Worm (Caenorhabditis elegans): ENCODE data around the gene pdhk-2.
A peak's percentile ranks its signal among the peaks of the same experiment; 100 is the strongest.

Gene pdhk-2

ce11 chrIII:8734327-8734885, 6.8 kb downstream of the pdhk-2 start (continued):
- TF ChIP-seq mdl-1 (tag; optimal IDR thresholded peaks at IDR 0.05) = peak; percentile 6
- TF ChIP-seq aly-2 (tag; optimal IDR thresholded peaks at IDR 0.05) = no peak
- TF ChIP-seq fkh-2 (tag; optimal IDR thresholded peaks at IDR 0.05) = no peak
- TF ChIP-seq ztf-4 (tag; optimal IDR thresholded peaks at IDR 0.05) = no peak
- no peak for TF ChIP-seq nhr-28 (tag; optimal IDR thresholded peaks at IDR 0.05)
- no peak for TF ChIP-seq ceh-9 (tag; optimal IDR thresholded peaks at IDR 0.05)

- TF ChIP-seq elt-2 (tag; optimal IDR thresholded peaks at IDR 0.05) (peak; percentile 93), egl-27 (tag; optimal IDR thresholded peaks at IDR 0.05) (no peak), ztf-4 (tag; optimal IDR thresholded peaks at IDR 0.05) (no peak), aly-2 (tag; optimal IDR thresholded peaks at IDR 0.05) (no peak), ZK546.5 (tag; optimal IDR thresholded peaks at IDR 0.05) (no peak), nhr-77 (tag; optimal IDR thresholded peaks at IDR 0.05) (no peak), fkh-10 (GFP tag; optimal IDR thresholded peaks at IDR 0.05) (no peak), ceh-28 (tag; optimal IDR thresholded peaks at IDR 0.05) (no peak), nhr-237 (tag; optimal IDR thresholded peaks at IDR 0.05) (no peak), elt-3 (tag; optimal IDR thresholded peaks at IDR 0.05) (no peak), mml-1 (tag; optimal IDR thresholded peaks at IDR 0.05) (no peak), ama-1 (optimal IDR thresholded peaks at IDR 0.05) (no peak), sea-2 (GFP tag; optimal IDR thresholded peaks at IDR 0.05) (no peak), nhr-11 (tag; optimal IDR thresholded peaks at IDR 0.05) (no peak), ceh-16 (tag; optimal IDR thresholded peaks at IDR 0.05) (no peak), pqm-1 (tag; optimal IDR thresholded peaks at IDR 0.05) (peak; percentile 65), lin-15B (tag; optimal IDR thresholded peaks at IDR 0.05) (no peak), nhr-28 (tag; optimal IDR thresholded peaks at IDR 0.05) (no peak), ztf-11 (tag; optimal IDR thresholded peaks at IDR 0.05) (no peak), nhr-76 (tag; optimal IDR thresholded peaks at IDR 0.05) (no peak), nhr-25 (tag; optimal IDR thresholded peaks at IDR 0.05) (no peak), ceh-82 (tag; optimal IDR thresholded peaks at IDR 0.05) (no peak), skn-1 (tag; optimal IDR thresholded peaks at IDR 0.05) (no peak), fos-1 (tag; optimal IDR thresholded peaks at IDR 0.05) (peak; percentile 4), pha-4 (tag; optimal IDR thresholded peaks at IDR 0.05) (no peak), unc-62 (GFP tag; optimal IDR thresholded peaks at IDR 0.05) (no peak), lin-39 (tag; optimal IDR thresholded peaks at IDR 0.05) (no peak), nhr-43 (tag; optimal IDR thresholded peaks at IDR 0.05; ENCODE audit: poor library complexity, severe bottlenecking) (no peak), eor-1 (tag; optimal IDR thresholded peaks at IDR 0.05) (no peak), R02D3.7 (tag; optimal IDR thresholded peaks at IDR 0.05) (no peak), hmg-11 (tag; optimal IDR thresholded peaks at IDR 0.05) (no peak), ceh-9 (tag; optimal IDR thresholded peaks at IDR 0.05) (no peak), mdl-1 (tag; optimal IDR thresholded peaks at IDR 0.05) (peak; percentile 50), egl-5 (tag; optimal IDR thresholded peaks at IDR 0.05) (no peak)
Observed at ce11 chrIII:8733667-8734066, 7.5 kb downstream of the pdhk-2 start.

DNA sequence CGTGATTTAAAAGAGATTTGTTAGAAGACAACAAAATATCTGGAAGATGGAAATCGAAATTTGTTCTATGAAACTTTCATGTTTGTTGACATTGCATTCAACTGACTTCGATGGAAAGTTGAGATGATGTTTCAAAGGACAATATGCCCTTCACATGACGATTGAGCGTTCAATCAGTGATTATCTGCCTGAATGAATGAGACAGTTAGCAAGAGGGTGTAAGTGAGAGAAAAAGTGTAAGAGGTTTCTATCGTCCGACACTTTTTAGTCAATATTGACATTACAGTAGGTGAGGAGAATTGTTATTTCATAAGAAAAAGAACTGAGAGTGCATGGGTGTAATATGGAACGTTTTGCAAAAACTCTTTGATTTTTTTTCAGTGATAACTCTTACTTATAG, 8.0 kb downstream of the pdhk-2 start:
- TF ChIP-seq lin-15B (tag; optimal IDR thresholded peaks at IDR 0.05) = no peak
- no peak for TF ChIP-seq ceh-28 (tag; optimal IDR thresholded peaks at IDR 0.05)
- no peak for TF ChIP-seq ZK546.5 (tag; optimal IDR thresholded peaks at IDR 0.05)
- no peak for TF ChIP-seq nhr-23 (tag; optimal IDR thresholded peaks at IDR 0.05)
- no peak for TF ChIP-seq ceh-9 (tag; optimal IDR thresholded peaks at IDR 0.05)
- TF ChIP-seq elt-2 (tag; optimal IDR thresholded peaks at IDR 0.05) = no peak
- TF ChIP-seq nhr-67 (tag; optimal IDR thresholded peaks at IDR 0.05) = no peak
- TF ChIP-seq pqm-1 (tag; optimal IDR thresholded peaks at IDR 0.05) = peak; percentile 66
- TF ChIP-seq lin-39 (tag; optimal IDR thresholded peaks at IDR 0.05) = no peak
- no peak for TF ChIP-seq zag-1 (tag; optimal IDR thresholded peaks at IDR 0.05)
- no peak for TF ChIP-seq mml-1 (tag; optimal IDR thresholded peaks at IDR 0.05)
- no peak for TF ChIP-seq nhr-12 (tag; optimal IDR thresholded peaks at IDR 0.05)
- no peak for TF ChIP-seq ceh-16 (tag; optimal IDR thresholded peaks at IDR 0.05)
- no peak for TF ChIP-seq nhr-76 (tag; optimal IDR thresholded peaks at IDR 0.05)
- no peak for TF ChIP-seq nhr-77 (tag; optimal IDR thresholded peaks at IDR 0.05)
- no peak for TF ChIP-seq ztf-11 (tag; optimal IDR thresholded peaks at IDR 0.05)
- TF ChIP-seq jun-1 (tag; optimal IDR thresholded peaks at IDR 0.05) = peak; percentile 33
- TF ChIP-seq elt-3 (tag; optimal IDR thresholded peaks at IDR 0.05) = no peak
- no peak for TF ChIP-seq skn-1 (tag; optimal IDR thresholded peaks at IDR 0.05)
- TF ChIP-seq nhr-25 (tag; optimal IDR thresholded peaks at IDR 0.05) = peak; percentile 15
- peak; percentile 9 for TF ChIP-seq egl-27 (tag; optimal IDR thresholded peaks at IDR 0.05)
- TF ChIP-seq nhr-43 (tag; optimal IDR thresholded peaks at IDR 0.05; ENCODE audit: poor library complexity, severe bottlenecking) = no peak
- peak; percentile 100 for TF ChIP-seq pha-4 (tag; optimal IDR thresholded peaks at IDR 0.05)
- TF ChIP-seq fkh-10 (GFP tag; optimal IDR thresholded peaks at IDR 0.05) = no peak
- TF ChIP-seq mdl-1 (tag; optimal IDR thresholded peaks at IDR 0.05) = no peak
- TF ChIP-seq nhr-237 (tag; optimal IDR thresholded peaks at IDR 0.05) = no peak
- no peak for TF ChIP-seq elt-1 (tag; optimal IDR thresholded peaks at IDR 0.05)
- no peak for TF ChIP-seq ztf-4 (tag; optimal IDR thresholded peaks at IDR 0.05)
- TF ChIP-seq daf-12 (tag; optimal IDR thresholded peaks at IDR 0.05) = no peak
- no peak for TF ChIP-seq nhr-11 (tag; optimal IDR thresholded peaks at IDR 0.05)

Data from whole organism, L3 larva.